Worm (Caenorhabditis elegans) whole organism, early embryonic: Measurements from ENCODE around the gene lam-2.

Experiments
- B0310.2 ChIP-seq: sonication (generic microtip); optimal IDR thresholded peaks from 2 replicates; lab custom pipeline; 2016; ENCODE audit warnings: mild to moderate bottlenecking, missing genetic modification characterization, missing compliant biosample characterization
- F13C5.2 ChIP-seq: sonication (generic microtip); optimal IDR thresholded peaks from 2 replicates; lab custom pipeline; 2017; ENCODE audit warnings: mild to moderate bottlenecking, missing genetic modification characterization, inconsistent platforms, missing compliant biosample characterization
- aly-1 ChIP-seq: sonication (generic microtip); optimal IDR thresholded peaks from 2 replicates; lab custom pipeline; 2016; ENCODE audit warnings: missing genetic modification characterization, missing compliant biosample characterization
- ama-1 ChIP-seq: fragments of 150-350 bp; optimal IDR thresholded peaks from 2 replicates; lab custom pipeline; 2014
- ceh-13 ChIP-seq: fragments of 200-800 bp; sonication (Bioruptor generic); optimal IDR thresholded peaks from 2 replicates; lab custom pipeline; 2018; ENCODE audit warnings: mild to moderate bottlenecking, missing genetic modification characterization, missing compliant biosample characterization
- flt-1 ChIP-seq: fragments of 200-800 bp; sonication (Bioruptor generic); IDR thresholded peaks from 2 replicates; pipeline ENCODE4 v1.3.6; 2022; ENCODE audit warnings: missing genetic modification characterization, missing compliant biosample characterization
- hmbx-1 ChIP-seq: sonication (generic microtip); optimal IDR thresholded peaks from 2 replicates; lab custom pipeline; 2016; ENCODE audit warnings: mild to moderate bottlenecking, missing genetic modification characterization, missing compliant biosample characterization
- hmg-4 ChIP-seq: fragments of 200-800 bp; sonication (Bioruptor generic); optimal IDR thresholded peaks from 2 replicates; lab custom pipeline; 2018; ENCODE audit warnings: mild to moderate bottlenecking, missing genetic modification characterization, missing compliant biosample characterization
- hnd-1 ChIP-seq: sonication (generic microtip); optimal IDR thresholded peaks from 2 replicates; lab custom pipeline; 2016; ENCODE audit warnings: missing genetic modification characterization, missing compliant biosample characterization
- pes-1 ChIP-seq: fragments of 200-800 bp; sonication (Bioruptor generic); IDR thresholded peaks from 2 replicates; pipeline ENCODE4 v1.3.6; 2022; ENCODE audit warnings: missing genetic modification reagents, missing genetic modification characterization, missing compliant biosample characterization
- scrt-1 ChIP-seq: fragments of 200-800 bp; sonication (Bioruptor generic); IDR thresholded peaks from 2 replicates; pipeline ENCODE4 v1.3.6; 2022; ENCODE audit warnings: missing genetic modification characterization, missing compliant biosample characterization
- tbx-11 ChIP-seq: fragments of 200-800 bp; sonication (Bioruptor generic); IDR thresholded peaks from 2 replicates; pipeline ENCODE4 v1.3.6; 2022; ENCODE audit warnings: missing genetic modification characterization, missing compliant biosample characterization
- tbx-37 ChIP-seq: fragments of 200-800 bp; sonication (Bioruptor generic); conservative IDR thresholded peaks from 2 replicates; pipeline ENCODE4 v1.3.6; 2022; ENCODE audit warnings: missing genetic modification reagents, missing genetic modification characterization, missing compliant biosample characterization
- tra-4 ChIP-seq: sonication (generic microtip); optimal IDR thresholded peaks from 2 replicates; lab custom pipeline; 2017; ENCODE audit warnings: missing genetic modification characterization, missing compliant biosample characterization

ce11 chrX:7112589-7112988 lies 38.5 kb downstream of the lam-2 start, which contains the start of gene C36B7.1:
- TF ChIP-seq pes-1 (GFP tag; lab: Robert Waterston, UW) = no peak
- TF ChIP-seq ama-1 = no peak
- no peak for TF ChIP-seq hnd-1
- no peak for TF ChIP-seq scrt-1 (GFP tag; lab: Robert Waterston, UW)
- no peak for TF ChIP-seq F13C5.2 (tag; lab: Kevin White, UChicago)
- no peak for TF ChIP-seq hmg-4 (GFP tag; lab: Kevin White, UChicago)
- no peak for TF ChIP-seq hmbx-1 (tag; lab: Kevin White, UChicago)
- TF ChIP-seq tbx-11 = no peak
- TF ChIP-seq flt-1 (GFP tag; lab: Robert Waterston, UW) = no peak
- no peak for TF ChIP-seq tbx-37 (GFP tag; lab: Robert Waterston, UW)
- TF ChIP-seq aly-1 (tag; lab: Kevin White, UChicago) = no peak
- TF ChIP-seq B0310.2 = no peak
- no peak for TF ChIP-seq tra-4 (tag; lab: Kevin White, UChicago)
- TF ChIP-seq ceh-13 (GFP tag; lab: Kevin White, UChicago) = no peak
